Fruit fly (Drosophila melanogaster) whole organism, pupa: Measurements from ENCODE around the gene dnc.

ENCODE experiments used
- CG10348 ChIP-seq: fragments of 200-800 bp; sonication (Bioruptor generic); IDR thresholded peaks from 2 replicates; pipeline ENCODE4 v1.3.6; 2022; ENCODE audit warnings: missing biosample characterization, missing genetic modification characterization
- CG12605 ChIP-seq: fragments of 200-800 bp; sonication (Bioruptor generic); IDR thresholded peaks from 2 replicates; pipeline ENCODE4 v1.3.6; 2022; ENCODE audit warnings: missing biosample characterization, missing genetic modification characterization
- CG8301 ChIP-seq: fragments of 200-800 bp; sonication (Bioruptor generic); optimal IDR thresholded peaks from 2 replicates; lab custom pipeline; 2018; ENCODE audit warnings: missing biosample characterization, mild to moderate bottlenecking, missing genetic modification characterization
- CG9948 ChIP-seq: fragments of 200-800 bp; sonication (Bioruptor generic); optimal IDR thresholded peaks from 2 replicates; lab custom pipeline; 2018; ENCODE audit warnings: missing biosample characterization, mild to moderate bottlenecking, missing genetic modification characterization, moderate library complexity
- Ets98B ChIP-seq: fragments of 200-800 bp; sonication (Bioruptor generic); IDR thresholded peaks from 2 replicates; pipeline ENCODE4 v1.3.6; 2022; ENCODE audit warnings: missing biosample characterization, missing genetic modification characterization
- Snoo ChIP-seq: fragments of 200-800 bp; sonication (Bioruptor generic); optimal IDR thresholded peaks from 3 replicates; lab custom pipeline; 2017; ENCODE audit warnings: missing biosample characterization, mild to moderate bottlenecking, missing genetic modification characterization, inconsistent platforms
- gl ChIP-seq: fragments of 200-800 bp; sonication (Bioruptor generic); optimal IDR thresholded peaks from 2 replicates; lab custom pipeline; 2018; ENCODE audit warnings: missing biosample characterization, mild to moderate bottlenecking, missing genetic modification characterization

dm6 chrX:3281958-3282357 is 105.7 kb downstream of the dnc start:
- no peak for TF ChIP-seq CG10348 (GFP tag; lab: Robert Waterston, UW)
- TF ChIP-seq CG8301, result no peak
- no peak for TF ChIP-seq Snoo (tag; lab: Kevin White, UChicago)
- TF ChIP-seq CG12605 (GFP tag; lab: Robert Waterston, UW), result no peak
- TF ChIP-seq CG9948, result no peak
- no peak for TF ChIP-seq Ets98B (GFP tag; lab: Robert Waterston, UW)
- TF ChIP-seq gl (tag; lab: Kevin White, UChicago), result no peak
